Fruit fly (Drosophila melanogaster) whole organism, pupa: Measurements from ENCODE around the gene gdl.

Experiments
- CG15710 ChIP-seq: fragments of 200-800 bp; sonication (Bioruptor generic); optimal IDR thresholded peaks from 2 replicates; lab custom pipeline; 2018; ENCODE audit warnings: missing biosample characterization, mild to moderate bottlenecking, missing genetic modification characterization, moderate library complexity
- fd96Ca ChIP-seq: fragments of 200-800 bp; sonication (Bioruptor generic); IDR thresholded peaks from 3 replicates; pipeline ENCODE4 v1.3.6; 2022; ENCODE audit warnings: missing biosample characterization, missing genetic modification characterization

dm6 chr3L:15532368-15533030, 23.3 kb downstream of the gdl start:
- peak; percentile 51; the same call in 2 of the 3 replicates for TF ChIP-seq fd96Ca (GFP tag; lab: Robert Waterston, UW)
- TF ChIP-seq CG15710 (tag; lab: Kevin White, UChicago): peak; percentile 9
